Worm (Caenorhabditis elegans): ENCODE data around the gene D2062.4.

- TF ChIP-seq spr-1 (tag; optimal IDR thresholded peaks at IDR 0.05), result no peak
- no peak for TF ChIP-seq pqm-1 (tag; optimal IDR thresholded peaks at IDR 0.05)
- no peak for TF ChIP-seq nhr-77 (tag; optimal IDR thresholded peaks at IDR 0.05)
- TF ChIP-seq lin-13 (GFP tag; optimal IDR thresholded peaks at IDR 0.05), result no peak
- TF ChIP-seq set-16 (GFP tag; IDR thresholded peaks at IDR 0.05), result no peak
- TF ChIP-seq nhr-237 (tag; optimal IDR thresholded peaks at IDR 0.05), result no peak
- TF ChIP-seq D1046.2 (GFP tag; IDR thresholded peaks at IDR 0.05), result no peak
- no peak for TF ChIP-seq daf-16 (GFP tag; optimal IDR thresholded peaks at IDR 0.05)
- TF ChIP-seq daf-16 (tag; optimal IDR thresholded peaks at IDR 0.05), result no peak
- no peak for TF ChIP-seq ama-1 (optimal IDR thresholded peaks at IDR 0.05)
- TF ChIP-seq lin-38 (GFP tag; IDR thresholded peaks at IDR 0.05), result no peak
- TF ChIP-seq nhr-28 (tag; optimal IDR thresholded peaks at IDR 0.05), result no peak
Observed at ce11 chrII:2585493-2585892, 37.7 kb upstream of the D2062.4 start, which contains the start of gene sri-36.
